Worm (Caenorhabditis elegans) whole organism, L2 larva: ENCODE data around the gene sdz-16.

Source experiments
- C34F6.9 ChIP-seq: fragments of 150-350 bp; optimal IDR thresholded peaks from 2 replicates; lab custom pipeline; 2014; ENCODE audit warnings: missing biosample characterization, missing genetic modification characterization
- F13H6.1 ChIP-seq: sonication (generic microtip); optimal IDR thresholded peaks from 2 replicates; lab custom pipeline; 2016; ENCODE audit warnings: missing genetic modification characterization, missing compliant biosample characterization
- Y55F3AM.14 ChIP-seq: fragments of 200-800 bp; sonication (Bioruptor generic); optimal IDR thresholded peaks from 2 replicates; lab custom pipeline; 2018; ENCODE audit warnings: mild to moderate bottlenecking, missing genetic modification characterization, missing compliant biosample characterization
- ZK546.5 ChIP-seq: sonication (generic microtip); optimal IDR thresholded peaks from 2 replicates; lab custom pipeline; 2017; ENCODE audit warnings: missing biosample characterization, missing genetic modification characterization
- alr-1 ChIP-seq: fragments of 150-350 bp; optimal IDR thresholded peaks from 2 replicates; lab custom pipeline; 2014; ENCODE audit warnings: missing biosample characterization, missing genetic modification characterization
- aly-2 ChIP-seq: fragments of 150-350 bp; optimal IDR thresholded peaks from 2 replicates; lab custom pipeline; 2014; ENCODE audit warnings: missing biosample characterization, missing genetic modification characterization
- ama-1 ChIP-seq: fragments of 150-350 bp; optimal IDR thresholded peaks from 2 replicates; lab custom pipeline; 2018; ENCODE audit warnings: inconsistent platforms
- blmp-1 ChIP-seq: sonication (generic microtip); optimal IDR thresholded peaks from 2 replicates; lab custom pipeline; 2017; ENCODE audit warnings: missing genetic modification characterization, mild to moderate bottlenecking, missing compliant biosample characterization, antibody characterized with exemption, moderate library complexity; ENCODE audit not compliant: insufficient read depth
- ceh-16 ChIP-seq: fragments of 150-350 bp; optimal IDR thresholded peaks from 2 replicates; lab custom pipeline; 2014; ENCODE audit warnings: missing biosample characterization, missing genetic modification characterization
- ceh-82 ChIP-seq: fragments of 150-350 bp; optimal IDR thresholded peaks from 2 replicates; lab custom pipeline; 2014; ENCODE audit warnings: missing biosample characterization, missing genetic modification characterization
- dmd-4 ChIP-seq: sonication (generic microtip); optimal IDR thresholded peaks from 2 replicates; lab custom pipeline; 2017; ENCODE audit warnings: missing biosample characterization, missing genetic modification characterization
- egl-27 ChIP-seq: sonication (generic microtip); optimal IDR thresholded peaks from 3 replicates; lab custom pipeline; 2017; ENCODE audit warnings: missing biosample characterization, missing genetic modification reagents, missing genetic modification characterization
- elt-1 ChIP-seq: fragments of 150-350 bp; optimal IDR thresholded peaks from 2 replicates; lab custom pipeline; 2014; ENCODE audit warnings: missing biosample characterization, missing genetic modification characterization
- elt-3 ChIP-seq: sonication (generic microtip); optimal IDR thresholded peaks from 2 replicates; lab custom pipeline; 2017; ENCODE audit warnings: missing biosample characterization, missing genetic modification characterization
- fos-1 ChIP-seq: fragments of 150-350 bp; optimal IDR thresholded peaks from 2 replicates; lab custom pipeline; 2014; ENCODE audit warnings: missing biosample characterization, missing genetic modification characterization
- gmeb-1 ChIP-seq: fragments of 150-350 bp; optimal IDR thresholded peaks from 2 replicates; lab custom pipeline; 2014; ENCODE audit warnings: missing biosample characterization, missing genetic modification characterization
- lin-11 ChIP-seq: fragments of 150-350 bp; sonication (generic microtip); optimal IDR thresholded peaks from 2 replicates; lab custom pipeline; 2014; ENCODE audit warnings: missing biosample characterization, missing genetic modification characterization, inconsistent platforms, mixed read lengths
- lin-13 ChIP-seq: fragments of 150-350 bp; optimal IDR thresholded peaks from 2 replicates; lab custom pipeline; 2014; ENCODE audit warnings: missing biosample characterization, missing genetic modification reagents, missing genetic modification characterization
- lin-39 ChIP-seq: fragments of 150-350 bp; optimal IDR thresholded peaks from 2 replicates; lab custom pipeline; 2014; ENCODE audit warnings: missing biosample characterization, missing genetic modification reagents, missing genetic modification characterization
- lsy-2 ChIP-seq, 2 experiments: fragments of 150-350 bp in 1 of 2; sonication (generic microtip) in 1 of 2; optimal IDR thresholded peaks; 2 replicates each; lab custom pipeline; 2014 to 2017; ENCODE audit warnings: missing biosample characterization in 2 of 2, missing genetic modification characterization in 2 of 2
- mbf-1 ChIP-seq: sonication (generic microtip); optimal IDR thresholded peaks from 2 replicates; lab custom pipeline; 2017; ENCODE audit warnings: missing biosample characterization, missing genetic modification characterization
- mdl-1 ChIP-seq, 2 experiments: fragments of 150-350 bp in 1 of 2; sonication (generic microtip) in 1 of 2; optimal IDR thresholded peaks; 2 replicates each; lab custom pipeline; 2017; ENCODE audit warnings: missing biosample characterization in 2 of 2, missing genetic modification characterization in 2 of 2
- nhr-10 ChIP-seq: sonication (generic microtip); optimal IDR thresholded peaks from 2 replicates; lab custom pipeline; 2017; ENCODE audit warnings: missing biosample characterization, missing genetic modification characterization
- nhr-11 ChIP-seq: fragments of 150-350 bp; optimal IDR thresholded peaks from 2 replicates; lab custom pipeline; 2014; ENCODE audit warnings: missing biosample characterization, missing genetic modification characterization
- nhr-12 ChIP-seq: fragments of 150-350 bp; optimal IDR thresholded peaks from 2 replicates; lab custom pipeline; 2014; ENCODE audit warnings: missing biosample characterization, missing genetic modification characterization
- nhr-129 ChIP-seq: fragments of 150-350 bp; optimal IDR thresholded peaks from 2 replicates; lab custom pipeline; 2014; ENCODE audit warnings: missing biosample characterization, missing genetic modification characterization
- nhr-21 ChIP-seq: fragments of 150-350 bp; optimal IDR thresholded peaks from 2 replicates; lab custom pipeline; 2014; ENCODE audit warnings: missing biosample characterization, missing genetic modification characterization
- nhr-23 ChIP-seq: fragments of 150-350 bp; optimal IDR thresholded peaks from 2 replicates; lab custom pipeline; 2014; ENCODE audit warnings: missing biosample characterization, missing genetic modification reagents, missing genetic modification characterization
- nhr-237 ChIP-seq: fragments of 150-350 bp; optimal IDR thresholded peaks from 2 replicates; lab custom pipeline; 2014; ENCODE audit warnings: missing biosample characterization, missing genetic modification characterization
- nhr-25 ChIP-seq: fragments of 150-350 bp; sonication (generic microtip); optimal IDR thresholded peaks from 3 replicates; lab custom pipeline; 2014; ENCODE audit warnings: missing biosample characterization, missing genetic modification characterization
- nhr-6 ChIP-seq: fragments of 150-350 bp; optimal IDR thresholded peaks from 2 replicates; lab custom pipeline; 2014; ENCODE audit warnings: missing biosample characterization, missing genetic modification characterization
- nhr-77 ChIP-seq: fragments of 150-350 bp; optimal IDR thresholded peaks from 2 replicates; lab custom pipeline; 2014; ENCODE audit warnings: missing biosample characterization, missing genetic modification characterization
- peb-1 ChIP-seq: fragments of 150-350 bp; optimal IDR thresholded peaks from 2 replicates; lab custom pipeline; 2014; ENCODE audit warnings: missing biosample characterization, missing genetic modification characterization
- sem-4 ChIP-seq: fragments of 150-350 bp; optimal IDR thresholded peaks from 2 replicates; lab custom pipeline; 2014; ENCODE audit warnings: missing biosample characterization, missing genetic modification reagents, missing genetic modification characterization
- skn-1 ChIP-seq: sonication (generic microtip); optimal IDR thresholded peaks from 2 replicates; lab custom pipeline; 2017; ENCODE audit warnings: missing biosample characterization, missing genetic modification characterization
- sma-3 ChIP-seq: sonication (generic microtip); optimal IDR thresholded peaks from 2 replicates; lab custom pipeline; 2016; ENCODE audit warnings: missing genetic modification reagents, missing genetic modification characterization, missing compliant biosample characterization
- sma-9 ChIP-seq, 2 experiments: fragments of 150-350 bp in 1 of 2; sonication (generic microtip) in 1 of 2; optimal IDR thresholded peaks; 2 replicates each; lab custom pipeline; 2014 to 2016; ENCODE audit warnings: missing genetic modification characterization in 2 of 2, mild to moderate bottlenecking in 1 of 2, missing biosample characterization in 1 of 2, missing compliant biosample characterization in 1 of 2, missing genetic modification reagents in 1 of 2, moderate library complexity in 1 of 2
- unc-39 ChIP-seq: fragments of 150-350 bp; optimal IDR thresholded peaks from 2 replicates; lab custom pipeline; 2014; ENCODE audit warnings: missing biosample characterization, missing genetic modification characterization
- unc-55 ChIP-seq: fragments of 150-350 bp; sonication (generic microtip); optimal IDR thresholded peaks from 3 replicates; lab custom pipeline; 2014; ENCODE audit warnings: missing biosample characterization, missing genetic modification reagents, missing genetic modification characterization
- unc-62 ChIP-seq: fragments of 150-350 bp; optimal IDR thresholded peaks from 2 replicates; lab custom pipeline; 2014; ENCODE audit warnings: missing biosample characterization, missing genetic modification reagents, missing genetic modification characterization
- zag-1 ChIP-seq: fragments of 150-350 bp; optimal IDR thresholded peaks from 2 replicates; lab custom pipeline; 2014; ENCODE audit warnings: missing biosample characterization, missing genetic modification characterization
- ztf-1 ChIP-seq: fragments of 200-800 bp; sonication (Bioruptor generic); conservative IDR thresholded peaks from 2 replicates; pipeline ENCODE4 v1.3.6; 2022; ENCODE audit warnings: missing genetic modification characterization, missing compliant biosample characterization
- ztf-11 ChIP-seq: sonication (generic microtip); optimal IDR thresholded peaks from 2 replicates; lab custom pipeline; 2017; ENCODE audit warnings: missing biosample characterization, missing genetic modification characterization

The sdz-16 gene

DNA sequence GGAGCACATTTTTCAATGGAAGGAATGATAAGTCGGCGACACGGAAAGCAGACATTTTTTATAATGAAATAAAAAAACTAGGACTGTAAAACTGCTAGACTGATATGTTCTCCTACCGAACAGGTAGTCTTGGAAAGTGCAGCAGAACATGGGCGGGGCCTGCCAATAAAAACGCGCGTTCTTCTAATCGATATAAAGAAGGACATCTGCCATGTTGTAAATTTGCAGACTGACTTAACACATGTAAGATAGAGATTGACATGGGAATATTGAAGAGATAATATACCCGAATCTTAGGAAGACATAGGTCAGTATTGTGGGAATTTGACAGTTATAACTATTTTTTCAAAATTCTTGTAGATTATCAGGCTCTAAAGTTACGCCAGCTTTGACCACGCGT, at the start of gene sdz-16:
Gene sdz-16, minus strand, starts transcription at position 101 of the 400 bp plus-strand sequence.
- no peak for TF ChIP-seq ceh-16 (tag; lab: Kevin White, UChicago)
- TF ChIP-seq C34F6.9, result no peak
- TF ChIP-seq blmp-1, result no peak
- no peak for TF ChIP-seq lin-39 (tag; lab: Kevin White, UChicago)
- TF ChIP-seq unc-39 (tag; lab: Kevin White, UChicago), result no peak
- no peak for TF ChIP-seq ama-1 (lab: Kevin White, UChicago)
- TF ChIP-seq nhr-6 (tag; lab: Kevin White, UChicago), result no peak
- no peak for TF ChIP-seq Y55F3AM.14
- no peak for TF ChIP-seq alr-1 (tag; lab: Kevin White, UChicago)
- TF ChIP-seq ztf-11 (tag; lab: Kevin White, UChicago), result no peak
- TF ChIP-seq mbf-1, result no peak
- no peak for TF ChIP-seq sma-3 (GFP tag; lab: Kevin White, UChicago)
- TF ChIP-seq nhr-21 (tag; lab: Kevin White, UChicago), result no peak
- TF ChIP-seq nhr-12 (tag; lab: Kevin White, UChicago), result no peak
- no peak for TF ChIP-seq zag-1 (tag; lab: Kevin White, UChicago)
- no peak for TF ChIP-seq ceh-82 (tag; lab: Kevin White, UChicago)
- TF ChIP-seq egl-27 (tag; lab: Kevin White, UChicago), result no peak
- no peak for TF ChIP-seq nhr-10

DNA sequence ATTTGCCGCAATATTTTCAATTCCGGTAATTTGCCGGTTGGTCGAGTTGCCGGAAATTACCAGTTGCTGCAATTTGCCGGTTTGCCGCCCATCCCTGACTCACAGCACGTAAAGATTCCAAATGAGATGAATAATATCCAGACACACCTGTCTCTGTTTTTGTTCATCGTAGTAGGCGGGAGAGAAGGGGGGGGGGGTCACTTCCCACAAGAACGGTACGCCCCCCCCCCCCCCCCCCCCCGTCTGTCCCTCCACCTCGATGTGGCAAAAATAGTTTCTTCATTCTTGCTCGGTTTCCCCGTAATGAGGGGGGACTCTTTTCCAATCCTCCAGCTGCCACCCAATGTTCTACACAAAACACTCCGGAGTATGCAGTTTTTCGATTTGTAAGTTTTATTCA, 49.4 kb upstream of the sdz-16 start, which contains the start of gene fbxb-7:
Gene fbxb-7, plus strand, starts transcription at position 267 of the 400 bp plus-strand sequence.
- TF ChIP-seq fos-1 (tag; lab: Kevin White, UChicago), result no peak
- TF ChIP-seq nhr-23 (tag; lab: Kevin White, UChicago), result no peak
- TF ChIP-seq aly-2 (tag; lab: Kevin White, UChicago), result no peak
- TF ChIP-seq gmeb-1 (tag; lab: Kevin White, UChicago), result no peak
- no peak for TF ChIP-seq nhr-129
- no peak for TF ChIP-seq ztf-1 (GFP tag; lab: Robert Waterston, UW)
- no peak for TF ChIP-seq ceh-82 (tag; lab: Kevin White, UChicago)
- TF ChIP-seq ztf-11 (tag; lab: Kevin White, UChicago), result no peak
- no peak for TF ChIP-seq lin-11
- no peak for TF ChIP-seq elt-3
- TF ChIP-seq alr-1 (tag; lab: Kevin White, UChicago), result no peak
- no peak for TF ChIP-seq elt-1 (tag; lab: Kevin White, UChicago)
- TF ChIP-seq nhr-11, result no peak
- no peak for TF ChIP-seq ama-1 (lab: Kevin White, UChicago)
- no peak for TF ChIP-seq nhr-77
- no peak for TF ChIP-seq nhr-237 (tag; lab: Kevin White, UChicago)
- TF ChIP-seq Y55F3AM.14, result no peak
- no peak for TF ChIP-seq nhr-12 (tag; lab: Kevin White, UChicago)

DNA sequence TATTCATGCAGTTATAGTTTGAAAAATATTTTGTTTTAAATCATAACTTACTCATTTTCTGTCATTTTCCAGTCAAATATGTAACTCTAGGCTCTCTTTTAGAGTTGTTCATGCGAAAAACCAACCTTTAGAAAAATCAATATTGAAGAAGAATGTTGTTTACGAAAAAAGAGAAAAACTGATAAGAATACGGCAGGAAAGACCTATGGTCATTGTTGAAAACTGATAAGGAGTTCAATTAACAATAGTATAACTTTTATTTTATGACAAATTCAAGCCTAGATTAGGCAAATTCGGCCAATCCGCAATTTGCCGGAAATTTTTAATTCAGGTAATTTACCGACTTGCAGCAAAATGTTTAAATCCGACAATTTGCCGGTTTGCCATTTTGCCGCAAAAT, 48.9 kb upstream of the sdz-16 start, which contains the start of gene Y20C6A.1:
Gene Y20C6A.1, minus strand, starts transcription at position 107 of the 400 bp plus-strand sequence.
- TF ChIP-seq elt-1 (tag; lab: Kevin White, UChicago), result no peak
- TF ChIP-seq fos-1 (tag; lab: Kevin White, UChicago), result peak; percentile 50

ce11 chrV:17352827-17353373, 25.1 kb upstream of the sdz-16 start, which contains the start of the genes fbxa-134 and F47H4.2:
fbxa-134 (minus strand) TSS chrV:17352870.
F47H4.2 (plus strand) TSS chrV:17353323.
- TF ChIP-seq egl-27 (tag; lab: Kevin White, UChicago), result no peak
- TF ChIP-seq nhr-6 (tag; lab: Kevin White, UChicago), result no peak
- TF ChIP-seq F13H6.1 (tag; lab: Kevin White, UChicago), result no peak
- no peak for TF ChIP-seq elt-1 (tag; lab: Kevin White, UChicago)
- TF ChIP-seq aly-2 (tag; lab: Kevin White, UChicago), result no peak
- no peak for TF ChIP-seq nhr-77
- no peak for TF ChIP-seq Y55F3AM.14
- TF ChIP-seq sma-9 (GFP tag; optimal IDR thresholded peaks at IDR 0.05; lab: Kevin White, UChicago), result peak; percentile 18
- no peak for TF ChIP-seq sma-9 (tag; optimal IDR thresholded peaks at IDR 0.05; lab: Kevin White, UChicago)
- no peak for TF ChIP-seq dmd-4 (tag; lab: Kevin White, UChicago)
- no peak for TF ChIP-seq ZK546.5
- no peak for TF ChIP-seq nhr-21 (tag; lab: Kevin White, UChicago)
- no peak for TF ChIP-seq alr-1 (tag; lab: Kevin White, UChicago)
- peak; percentile 3 for TF ChIP-seq gmeb-1 (tag; lab: Kevin White, UChicago)
- no peak for TF ChIP-seq peb-1
- no peak for TF ChIP-seq unc-55 (GFP tag; lab: Kevin White, UChicago)
- no peak for TF ChIP-seq mbf-1
- TF ChIP-seq mdl-1 (tag; optimal IDR thresholded peaks at IDR 0.05; lab: Kevin White, UChicago), result no peak
- no peak for TF ChIP-seq nhr-23 (tag; lab: Kevin White, UChicago)
- no peak for TF ChIP-seq nhr-129
- no peak for TF ChIP-seq nhr-25 (tag; lab: Kevin White, UChicago)
- TF ChIP-seq fos-1 (tag; lab: Kevin White, UChicago), result peak; percentile 79
- TF ChIP-seq sem-4 (tag; lab: Kevin White, UChicago), result no peak
- TF ChIP-seq lin-11, result no peak
- TF ChIP-seq nhr-12 (tag; lab: Kevin White, UChicago), result no peak
- no peak for TF ChIP-seq lin-13 (GFP tag; lab: Kevin White, UChicago)
- TF ChIP-seq nhr-11, result no peak
- no peak for TF ChIP-seq zag-1 (tag; lab: Kevin White, UChicago)
- no peak for TF ChIP-seq ceh-82 (tag; lab: Kevin White, UChicago)
- no peak for TF ChIP-seq ztf-1 (GFP tag; lab: Robert Waterston, UW)
- TF ChIP-seq lsy-2 (tag; optimal IDR thresholded peaks at IDR 0.05; lab: Kevin White, UChicago), result no peak
- no peak for TF ChIP-seq unc-62 (GFP tag; lab: Kevin White, UChicago)
- TF ChIP-seq unc-39 (tag; lab: Kevin White, UChicago), result no peak
- TF ChIP-seq skn-1 (tag; lab: Kevin White, UChicago), result peak; percentile 76
- no peak for TF ChIP-seq ama-1 (lab: Kevin White, UChicago)
- TF ChIP-seq blmp-1, result no peak
